Worm (Caenorhabditis elegans) whole organism, mixed stage, embryonic: ENCODE results near the gene Y81G3A.6.

Experiments used
- nhr-12 ChIP-seq: fragments of 150-350 bp; optimal IDR thresholded peaks from 2 replicates; lab custom pipeline; 2014; ENCODE audit warnings: missing biosample characterization, missing genetic modification characterization
- unc-120 ChIP-seq: sonication (generic microtip); optimal IDR thresholded peaks from 2 replicates; lab custom pipeline; 2017; ENCODE audit warnings: missing genetic modification characterization, missing compliant biosample characterization; ENCODE audit not compliant: poor library complexity, severe bottlenecking

DNA sequence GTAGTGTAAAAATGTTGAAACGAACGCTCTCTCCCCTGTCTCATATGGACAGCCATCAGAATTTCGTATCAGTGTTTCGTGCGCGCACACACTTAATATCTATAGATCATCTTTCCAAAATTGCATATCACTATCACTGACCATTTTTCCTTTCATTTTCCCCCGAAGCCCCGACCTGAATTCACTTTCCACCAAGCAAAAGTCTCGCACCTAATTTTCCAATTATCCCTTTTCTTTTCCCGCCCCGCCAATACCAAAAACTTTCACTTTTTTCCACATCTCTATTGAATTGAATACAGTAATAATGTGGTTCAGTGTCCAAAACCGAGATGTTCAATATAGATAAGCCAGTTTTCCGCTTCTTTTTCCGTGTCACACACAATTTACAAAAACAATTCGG is 28.9 kb downstream of the Y81G3A.6 start:
- TF ChIP-seq nhr-12 (tag; lab: Kevin White, UChicago) = no peak
- no peak for TF ChIP-seq unc-120 (tag; lab: Kevin White, UChicago)
